Worm (Caenorhabditis elegans) whole organism, young adult: ENCODE results near the gene ears-2.

Experiments
- D2030.7 ChIP-seq: fragments of 200-800 bp; sonication (Bioruptor generic); IDR thresholded peaks from 2 replicates; pipeline ENCODE4 v1.3.6; 2022; ENCODE audit warnings: missing genetic modification reagents, missing genetic modification characterization, missing compliant biosample characterization
- F10E7.11 ChIP-seq: sonication (generic microtip); optimal IDR thresholded peaks from 2 replicates; lab custom pipeline; 2017; ENCODE audit warnings: mild to moderate bottlenecking, missing genetic modification characterization, moderate library complexity, missing compliant biosample characterization
- F23B12.7 ChIP-seq: sonication (generic microtip); optimal IDR thresholded peaks from 2 replicates; lab custom pipeline; 2017; ENCODE audit warnings: missing genetic modification characterization, mild to moderate bottlenecking, missing compliant biosample characterization, antibody characterized with exemption, moderate library complexity; ENCODE audit not compliant: insufficient read depth
- F33H1.4 ChIP-seq: fragments of 200-800 bp; sonication (Bioruptor generic); IDR thresholded peaks from 2 replicates; pipeline ENCODE4 v1.3.6; 2022; ENCODE audit warnings: missing genetic modification reagents, missing genetic modification characterization, missing compliant biosample characterization
- F52B5.7 ChIP-seq: sonication (generic microtip); optimal IDR thresholded peaks from 2 replicates; lab custom pipeline; 2016; ENCODE audit warnings: mild to moderate bottlenecking, missing genetic modification characterization, missing compliant biosample characterization
- K11D2.4 ChIP-seq: fragments of 200-800 bp; sonication (Bioruptor generic); IDR thresholded peaks from 2 replicates; pipeline ENCODE4 v1.3.6; 2022; ENCODE audit warnings: missing genetic modification reagents, missing genetic modification characterization, missing compliant biosample characterization
- Y53G8AR.9 ChIP-seq: fragments of 200-800 bp; sonication (Bioruptor generic); conservative IDR thresholded peaks from 2 replicates; pipeline ENCODE4 v1.3.6; 2022; ENCODE audit warnings: missing genetic modification reagents, missing genetic modification characterization, missing compliant biosample characterization
- Y56A3A.18 ChIP-seq: fragments of 200-800 bp; sonication (Bioruptor generic); IDR thresholded peaks from 2 replicates; pipeline ENCODE4 v1.3.6; 2022; ENCODE audit warnings: missing genetic modification reagents, missing genetic modification characterization, missing compliant biosample characterization
- ZK185.1 ChIP-seq: sonication (generic microtip); optimal IDR thresholded peaks from 2 replicates; lab custom pipeline; 2016; ENCODE audit warnings: mild to moderate bottlenecking, missing genetic modification characterization, missing compliant biosample characterization; ENCODE audit not compliant: poor library complexity, severe bottlenecking
- cebp-1 ChIP-seq, 2 experiments: fragments of 200-800 bp in 1 of 2; sonication (Bioruptor generic) in 1 of 2; sonication (generic microtip) in 1 of 2; IDR thresholded peaks in 1 of 2; optimal IDR thresholded peaks in 1 of 2; 2 replicates each; pipeline versions ENCODE4 v1.3.6 to Lab custom; 2017 to 2022; ENCODE audit warnings: missing compliant biosample characterization in 2 of 2, missing genetic modification characterization in 2 of 2, mild to moderate bottlenecking in 1 of 2, missing genetic modification reagents in 1 of 2, moderate library complexity in 1 of 2
- ceh-100 ChIP-seq: fragments of 200-800 bp; sonication (Bioruptor generic); IDR thresholded peaks from 2 replicates; pipeline ENCODE4 v1.3.6; 2022; ENCODE audit warnings: missing genetic modification reagents, missing genetic modification characterization, missing compliant biosample characterization
- ceh-27 ChIP-seq: fragments of 200-800 bp; sonication (Bioruptor generic); optimal IDR thresholded peaks from 2 replicates; lab custom pipeline; 2018; ENCODE audit warnings: mild to moderate bottlenecking, missing genetic modification characterization, moderate library complexity, missing compliant biosample characterization
- ceh-40 ChIP-seq: fragments of 200-800 bp; sonication (Bioruptor generic); IDR thresholded peaks from 2 replicates; pipeline ENCODE4 v1.3.6; 2022; ENCODE audit warnings: missing genetic modification characterization, missing compliant biosample characterization
- dpff-1 ChIP-seq: sonication (generic microtip); optimal IDR thresholded peaks from 2 replicates; lab custom pipeline; 2017; ENCODE audit warnings: mild to moderate bottlenecking, missing genetic modification characterization, missing compliant biosample characterization
- dpl-1 ChIP-seq: fragments of 150-350 bp; optimal IDR thresholded peaks from 2 replicates; lab custom pipeline; 2014; ENCODE audit warnings: missing biosample characterization, missing genetic modification reagents, missing genetic modification characterization
- efl-1 ChIP-seq: fragments of 150-350 bp; optimal IDR thresholded peaks from 2 replicates; lab custom pipeline; 2014; ENCODE audit warnings: missing biosample characterization, missing genetic modification reagents, missing genetic modification characterization
- egl-18 ChIP-seq: fragments of 200-800 bp; sonication (Bioruptor generic); IDR thresholded peaks from 2 replicates; pipeline ENCODE4 v1.3.6; 2022; ENCODE audit warnings: missing genetic modification reagents, missing genetic modification characterization, missing compliant biosample characterization
- egrh-3 ChIP-seq: fragments of 200-800 bp; sonication (Bioruptor generic); IDR thresholded peaks from 2 replicates; pipeline ENCODE4 v1.3.6; 2022; ENCODE audit warnings: missing genetic modification reagents, missing genetic modification characterization, missing compliant biosample characterization
- hlh-26 ChIP-seq: fragments of 200-800 bp; sonication (Bioruptor generic); conservative IDR thresholded peaks from 2 replicates; pipeline ENCODE4 v1.3.6; 2022; ENCODE audit warnings: missing genetic modification reagents, missing genetic modification characterization, missing compliant biosample characterization
- hmg-1.2 ChIP-seq: fragments of 200-800 bp; sonication (Bioruptor generic); IDR thresholded peaks from 2 replicates; pipeline ENCODE4 v1.3.6; 2022; ENCODE audit warnings: missing genetic modification reagents, missing genetic modification characterization, missing compliant biosample characterization
- lin-26 ChIP-seq: fragments of 200-800 bp; sonication (Bioruptor generic); IDR thresholded peaks from 2 replicates; pipeline ENCODE4 v1.3.6; 2022; ENCODE audit warnings: missing genetic modification reagents, missing genetic modification characterization, missing compliant biosample characterization
- lin-35 ChIP-seq, 3 experiments: fragments of 150-350 bp in 2 of 3; sonication (generic microtip) in 1 of 3; optimal IDR thresholded peaks; 2 replicates each; lab custom pipeline; 2014 to 2018; ENCODE audit warnings: missing biosample characterization in 3 of 3, missing genetic modification characterization in 3 of 3, missing genetic modification reagents in 3 of 3
- lin-40 ChIP-seq: sonication (generic microtip); optimal IDR thresholded peaks from 2 replicates; lab custom pipeline; 2016; ENCODE audit warnings: missing genetic modification characterization, mild to moderate bottlenecking, missing compliant biosample characterization, missing genotype, missing genetic modification reagents
- lin-54 ChIP-seq: fragments of 200-800 bp; sonication (Bioruptor generic); optimal IDR thresholded peaks from 2 replicates; lab custom pipeline; 2018; ENCODE audit warnings: mild to moderate bottlenecking, missing genetic modification characterization, missing compliant biosample characterization
- lsl-1 ChIP-seq: fragments of 200-800 bp; sonication (Bioruptor generic); optimal IDR thresholded peaks from 2 replicates; lab custom pipeline; 2018; ENCODE audit warnings: mild to moderate bottlenecking, missing genetic modification characterization, moderate library complexity, missing compliant biosample characterization
- madf-10 ChIP-seq: sonication (generic microtip); optimal IDR thresholded peaks from 2 replicates; lab custom pipeline; 2016; ENCODE audit warnings: mild to moderate bottlenecking, missing genetic modification characterization, missing compliant biosample characterization
- madf-6 ChIP-seq: fragments of 200-800 bp; sonication (Bioruptor generic); IDR thresholded peaks from 2 replicates; pipeline ENCODE4 v1.3.6; 2022; ENCODE audit warnings: missing genetic modification reagents, missing genetic modification characterization, missing compliant biosample characterization
- madf-8 ChIP-seq: fragments of 200-800 bp; sonication (Bioruptor generic); conservative IDR thresholded peaks from 2 replicates; pipeline ENCODE4 v1.3.6; 2022; ENCODE audit warnings: missing genetic modification reagents, missing genetic modification characterization, missing compliant biosample characterization
- nhr-120 ChIP-seq: fragments of 200-800 bp; sonication (Bioruptor generic); IDR thresholded peaks from 2 replicates; pipeline ENCODE4 v1.3.6; 2022; ENCODE audit warnings: missing genetic modification characterization, missing compliant biosample characterization
- nhr-90 ChIP-seq: sonication (generic microtip); optimal IDR thresholded peaks from 2 replicates; lab custom pipeline; 2016; ENCODE audit warnings: missing genotype, mild to moderate bottlenecking, missing genetic modification characterization, missing compliant biosample characterization
- repo-1 ChIP-seq: sonication (generic microtip); optimal IDR thresholded peaks from 2 replicates; lab custom pipeline; 2017; ENCODE audit warnings: mild to moderate bottlenecking, missing genetic modification characterization, missing compliant biosample characterization
- sea-2 ChIP-seq: fragments of 200-800 bp; sonication (Bioruptor generic); IDR thresholded peaks from 2 replicates; pipeline ENCODE4 v1.3.6; 2022; ENCODE audit warnings: missing genetic modification characterization, missing compliant biosample characterization
- snpc-1.1 ChIP-seq: sonication (generic microtip); optimal IDR thresholded peaks from 2 replicates; lab custom pipeline; 2017; ENCODE audit warnings: missing genetic modification characterization, mild to moderate bottlenecking, missing compliant biosample characterization, antibody characterized with exemption, moderate library complexity, missing genotype, missing genetic modification reagents; ENCODE audit not compliant: insufficient read depth
- snpc-1.3 ChIP-seq: sonication (generic microtip); optimal IDR thresholded peaks from 2 replicates; lab custom pipeline; 2017; ENCODE audit warnings: missing genetic modification characterization, mild to moderate bottlenecking, missing compliant biosample characterization, antibody characterized with exemption, moderate library complexity, missing genotype, missing genetic modification reagents; ENCODE audit not compliant: insufficient read depth
- snpc-3.4 ChIP-seq: sonication (generic microtip); optimal IDR thresholded peaks from 2 replicates; lab custom pipeline; 2017; ENCODE audit warnings: missing genetic modification characterization, mild to moderate bottlenecking, missing compliant biosample characterization, antibody characterized with exemption, moderate library complexity, missing genotype, missing genetic modification reagents
- snpc-4 ChIP-seq, 5 experiments: fragments of 150-350 bp in 1 of 5; sonication (generic microtip) in 4 of 5; optimal IDR thresholded peaks; 2 replicates each; lab custom pipeline; 2014 to 2018; ENCODE audit warnings: missing genetic modification characterization in 5 of 5, missing biosample characterization in 3 of 5, antibody characterized with exemption in 2 of 5, mild to moderate bottlenecking in 2 of 5, missing compliant biosample characterization in 2 of 5, missing genotype in 2 of 5, moderate library complexity in 2 of 5, missing genetic modification reagents in 1 of 5
- somi-1 ChIP-seq: fragments of 200-800 bp; sonication (Bioruptor generic); optimal IDR thresholded peaks from 2 replicates; lab custom pipeline; 2018; ENCODE audit warnings: mild to moderate bottlenecking, missing genetic modification characterization, missing compliant biosample characterization
- tbp1 ChIP-seq: fragments of 200-800 bp; sonication (Bioruptor generic); optimal IDR thresholded peaks from 2 replicates; lab custom pipeline; 2018; ENCODE audit warnings: mild to moderate bottlenecking, missing genetic modification characterization, missing compliant biosample characterization
- unc-130 ChIP-seq: sonication (generic microtip); optimal IDR thresholded peaks from 2 replicates; lab custom pipeline; 2016; ENCODE audit warnings: missing genetic modification reagents, missing genetic modification characterization, missing compliant biosample characterization
- zfh-2 ChIP-seq: fragments of 200-800 bp; sonication (Bioruptor generic); conservative IDR thresholded peaks from 2 replicates; pipeline ENCODE4 v1.3.6; 2022; ENCODE audit warnings: missing genetic modification reagents, missing genetic modification characterization, missing compliant biosample characterization
- zim-3 ChIP-seq: sonication (generic microtip); optimal IDR thresholded peaks from 2 replicates; lab custom pipeline; 2017; ENCODE audit warnings: mild to moderate bottlenecking, missing genetic modification characterization, moderate library complexity, missing compliant biosample characterization
- ztf-26 ChIP-seq: sonication (generic microtip); optimal IDR thresholded peaks from 2 replicates; lab custom pipeline; 2017; ENCODE audit warnings: missing genetic modification characterization, missing compliant biosample characterization
- ztf-28 ChIP-seq: fragments of 200-800 bp; sonication (Bioruptor generic); IDR thresholded peaks from 2 replicates; pipeline ENCODE4 v1.3.6; 2022; ENCODE audit warnings: missing genetic modification reagents, missing genetic modification characterization, missing compliant biosample characterization

ears-2 gene

ce11 chrIV:396373-396772 is 6.1 kb upstream of the ears-2 start, which contains the start of gene rrp-8 (continued):
- TF ChIP-seq ztf-26 (tag; lab: Kevin White, UChicago) = no peak
- TF ChIP-seq somi-1 (GFP tag; lab: Kevin White, UChicago) = no peak
- peak; percentile 51 for TF ChIP-seq snpc-1.1 (tag; lab: Kevin White, UChicago)
- TF ChIP-seq snpc-3.4 = peak; percentile 57
- TF ChIP-seq lin-35 (GFP tag; optimal IDR thresholded peaks at IDR 0.05; lab: Kevin White, UChicago) = peak in 1 of 3 experiments; percentile 32
- TF ChIP-seq F10E7.11 = no peak
- no peak for TF ChIP-seq unc-130
- TF ChIP-seq D2030.7 (GFP tag; lab: Robert Waterston, UW) = no peak
- TF ChIP-seq hlh-26 = no peak
- TF ChIP-seq lin-40 (tag; lab: Kevin White, UChicago) = no peak
- no peak for TF ChIP-seq ztf-28 (GFP tag; lab: Robert Waterston, UW)
- TF ChIP-seq ZK185.1 (tag; lab: Kevin White, UChicago) = no peak
- TF ChIP-seq madf-8 (GFP tag; lab: Robert Waterston, UW) = no peak
- no peak for TF ChIP-seq lsl-1
- TF ChIP-seq ceh-100 = no peak; the same call in 1 of the 2 replicates
- no peak for TF ChIP-seq F33H1.4 (GFP tag; lab: Robert Waterston, UW)
- TF ChIP-seq madf-6 (GFP tag; lab: Robert Waterston, UW) = peak; percentile 17; the same call in 1 of the 2 replicates
- TF ChIP-seq nhr-120 (GFP tag; lab: Robert Waterston, UW) = no peak
- TF ChIP-seq ceh-40 = no peak
- TF ChIP-seq madf-10 (tag; lab: Kevin White, UChicago) = no peak
- no peak for TF ChIP-seq hmg-1.2 (GFP tag; lab: Robert Waterston, UW)
- no peak for TF ChIP-seq egl-18 (GFP tag; lab: Robert Waterston, UW)
- no peak for TF ChIP-seq zim-3 (tag; lab: Kevin White, UChicago)
- TF ChIP-seq dpff-1 (tag; lab: Kevin White, UChicago) = peak; percentile 31
- TF ChIP-seq F52B5.7 (tag; lab: Kevin White, UChicago) = no peak
- TF ChIP-seq dpl-1 = no peak
- TF ChIP-seq K11D2.4 = no peak
- TF ChIP-seq zfh-2 (GFP tag; lab: Robert Waterston, UW) = no peak
- no peak for TF ChIP-seq nhr-90 (tag; lab: Kevin White, UChicago)

- TF ChIP-seq ZK185.1 (tag; lab: Kevin White, UChicago) (no peak), lin-35 (GFP tag; optimal IDR thresholded peaks at IDR 0.05; lab: Kevin White, UChicago) (peak in 1 of 3 experiments; percentile 6), lsl-1 (peak; percentile 84), lin-40 (tag; lab: Kevin White, UChicago) (peak; percentile 45), repo-1 (tag; lab: Kevin White, UChicago) (no peak), F33H1.4 (GFP tag; lab: Robert Waterston, UW) (peak; percentile 53), snpc-4 (GFP tag; optimal IDR thresholded peaks at IDR 0.05; lab: Kevin White, UChicago) (no peak), snpc-4 (tag; optimal IDR thresholded peaks at IDR 0.05; lab: Kevin White, UChicago) (peak in 3 of 4 experiments; percentile 21 to 49 (median 26)), madf-6 (GFP tag; lab: Robert Waterston, UW) (0 out of 2 replicates have a peak, but pooled peaks have one; percentile 33), ceh-100 (0 out of 2 replicates have a peak, but pooled peaks have one; percentile 38), F23B12.7 (peak; percentile 46), ceh-27 (peak; percentile 53), hmg-1.2 (GFP tag; lab: Robert Waterston, UW) (no peak; the same call in 1 of the 2 replicates), cebp-1 (GFP tag; IDR thresholded peaks at IDR 0.05; lab: Robert Waterston, UW) (no peak), cebp-1 (tag; optimal IDR thresholded peaks at IDR 0.05; lab: Kevin White, UChicago) (peak; percentile 43), sea-2 (GFP tag; lab: Robert Waterston, UW) (no peak), F52B5.7 (tag; lab: Kevin White, UChicago) (no peak), tbp1 (peak; percentile 20), lin-54 (GFP tag; lab: Kevin White, UChicago) (peak; percentile 49), snpc-1.3 (peak; percentile 47), D2030.7 (GFP tag; lab: Robert Waterston, UW) (peak; percentile 43), lin-26 (GFP tag; lab: Robert Waterston, UW) (no peak), efl-1 (GFP tag; lab: Kevin White, UChicago) (peak; percentile 24), snpc-3.4 (peak; percentile 66), Y56A3A.18 (GFP tag; lab: Robert Waterston, UW) (no peak), Y53G8AR.9 (GFP tag; lab: Robert Waterston, UW) (0 out of 2 replicates have a peak, but pooled peaks have one; percentile 10), F10E7.11 (no peak), egrh-3 (GFP tag; lab: Robert Waterston, UW) (no peak)
Measured at ce11 chrIV:393409-393930, 3.2 kb upstream of the ears-2 start, which contains the start of the genes T07A9.15 and nog-1. T07A9.15 (minus strand) TSS chrIV:393546. nog-1 (plus strand) TSS chrIV:393880.
